Worm (Caenorhabditis elegans): ENCODE measurements around the gene C54F6.15.

DNA sequence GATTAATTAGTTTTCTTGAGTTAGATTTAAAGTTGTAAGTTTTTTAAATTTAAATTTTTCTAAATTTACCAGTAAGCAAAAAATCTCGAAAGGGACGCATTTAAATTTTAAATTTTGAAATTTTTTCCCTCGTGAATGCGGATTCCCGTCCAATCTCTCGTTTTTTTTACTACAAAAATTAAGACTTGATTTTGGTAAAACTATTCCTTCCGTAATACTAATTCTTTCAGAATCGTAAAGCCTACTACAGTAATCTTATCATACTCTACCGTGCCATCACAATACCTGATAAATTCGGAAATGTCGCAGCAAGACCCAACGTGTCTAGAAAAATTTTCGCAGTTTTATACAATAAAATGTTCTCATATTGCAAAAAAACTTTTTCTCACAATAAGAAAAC, 23.0 kb upstream of the C54F6.15 start, which contains the start of the genes C54F6.19 and nhx-3:
- TF ChIP-seq elt-2 (tag; optimal IDR thresholded peaks at IDR 0.05) (no peak), nhr-11 (tag; optimal IDR thresholded peaks at IDR 0.05) (no peak), fkh-10 (GFP tag; optimal IDR thresholded peaks at IDR 0.05) (no peak)
